Fruit fly (Drosophila melanogaster): ENCODE measurements around the gene CG5895.
A peak's percentile ranks its signal among the peaks of the same experiment; 100 is the strongest.

CG5895 gene

dm6 chr3L:16027163-16027633, 8.1 kb upstream of the CG5895 start (continued):
- peak; percentile 50 for TF ChIP-seq CG9932 (GFP tag; IDR thresholded peaks at IDR 0.05)

- TF ChIP-seq cg (GFP tag; optimal IDR thresholded peaks at IDR 0.05), result peak; percentile 58
- no peak for TF ChIP-seq CG7963 (GFP tag; IDR thresholded peaks at IDR 0.05; ENCODE audit: partially characterized antibody)
- no peak for TF ChIP-seq Optix (GFP tag; IDR thresholded peaks at IDR 0.05)
- no peak for TF ChIP-seq pum (GFP tag; optimal IDR thresholded peaks at IDR 0.05)
- no peak for TF ChIP-seq Oli (tag; optimal IDR thresholded peaks at IDR 0.05)
- no peak for TF ChIP-seq vfl (GFP tag; optimal IDR thresholded peaks at IDR 0.05)
- no peak for TF ChIP-seq CG13894 (tag; optimal IDR thresholded peaks at IDR 0.05)
- TF ChIP-seq CG1603 (tag; optimal IDR thresholded peaks at IDR 0.05), result no peak
- TF ChIP-seq CG15514 (GFP tag; optimal IDR thresholded peaks at IDR 0.05), result no peak
- TF ChIP-seq psq (GFP tag; optimal IDR thresholded peaks at IDR 0.05), result no peak
- peak; percentile 75 to 78 for TF ChIP-seq Trl (optimal IDR thresholded peaks at IDR 0.05)
- TF ChIP-seq Trl (GFP tag; optimal IDR thresholded peaks at IDR 0.05), result no peak
- no peak for TF ChIP-seq Mes4 (GFP tag; optimal IDR thresholded peaks at IDR 0.05)
- no peak for TF ChIP-seq Bdp1 (GFP tag; optimal IDR thresholded peaks at IDR 0.05)
- peak; percentile 37 for TF ChIP-seq sd (tag; optimal IDR thresholded peaks at IDR 0.05)
- TF ChIP-seq Side (GFP tag; optimal IDR thresholded peaks at IDR 0.05), result no peak
- TF ChIP-seq gro (GFP tag; optimal IDR thresholded peaks at IDR 0.05), result no peak
- no peak for TF ChIP-seq jing (GFP tag; optimal IDR thresholded peaks at IDR 0.05)
- TF ChIP-seq MESR4 (GFP tag; optimal IDR thresholded peaks at IDR 0.05), result no peak
- TF ChIP-seq z (GFP tag; IDR thresholded peaks at IDR 0.05), result 0 out of 3 replicates have a peak, but pooled peaks have one; percentile 26
- no peak for TF ChIP-seq danr (GFP tag; IDR thresholded peaks at IDR 0.05)
- TF ChIP-seq sna (GFP tag; IDR thresholded peaks at IDR 0.05; ENCODE audit: partially characterized antibody), result no peak
- no peak for TF ChIP-seq Jarid2 (GFP tag; optimal IDR thresholded peaks at IDR 0.05)
- no peak for TF ChIP-seq trh (GFP tag; optimal IDR thresholded peaks at IDR 0.05)
- no peak for TF ChIP-seq CG2202 (tag; optimal IDR thresholded peaks at IDR 0.05)
- no peak for TF ChIP-seq CG31388 (GFP tag; optimal IDR thresholded peaks at IDR 0.05)
- no peak for TF ChIP-seq pan (optimal IDR thresholded peaks at IDR 0.05)
- peak in 1 of 2 experiments; percentile 81 for TF ChIP-seq pan (GFP tag; optimal IDR thresholded peaks at IDR 0.05 in 1 of 2, IDR thresholded peaks at IDR 0.05 in 1 of 2)
- TF ChIP-seq Vsx1 (GFP tag; optimal IDR thresholded peaks at IDR 0.05), result no peak
- TF ChIP-seq CG14860 (GFP tag; IDR thresholded peaks at IDR 0.05; ENCODE audit: partially characterized antibody), result no peak
- no peak for TF ChIP-seq zfh2 (GFP tag; optimal IDR thresholded peaks at IDR 0.05)
- peak; percentile 63 for TF ChIP-seq sqz (GFP tag; optimal IDR thresholded peaks at IDR 0.05)
- peak; percentile 13 for TF ChIP-seq caup (GFP tag; optimal IDR thresholded peaks at IDR 0.05; ENCODE audit: severe bottlenecking)
- peak; percentile 20 for TF ChIP-seq cwo (GFP tag; optimal IDR thresholded peaks at IDR 0.05)
- no peak for TF ChIP-seq Hmr (GFP tag; optimal IDR thresholded peaks at IDR 0.05)
- no peak for TF ChIP-seq zfh1 (GFP tag; IDR thresholded peaks at IDR 0.05)
- peak; percentile 1 for TF ChIP-seq kni (GFP tag; optimal IDR thresholded peaks at IDR 0.05)
- no peak for TF ChIP-seq ind (GFP tag; optimal IDR thresholded peaks at IDR 0.05)
- no peak for TF ChIP-seq ssp (GFP tag; IDR thresholded peaks at IDR 0.05)
- no peak for TF ChIP-seq CG31224 (GFP tag; IDR thresholded peaks at IDR 0.05)
- TF ChIP-seq CG3163 (GFP tag; optimal IDR thresholded peaks at IDR 0.05), result peak; percentile 22
- peak; percentile 43 for TF ChIP-seq yki (optimal IDR thresholded peaks at IDR 0.05)
- no peak for TF ChIP-seq H2.0 (GFP tag; IDR thresholded peaks at IDR 0.05)
- no peak for TF ChIP-seq grau (tag; optimal IDR thresholded peaks at IDR 0.05)
- TF ChIP-seq CG18764 (GFP tag; optimal IDR thresholded peaks at IDR 0.05), result no peak
- TF ChIP-seq fd102C (GFP tag; optimal IDR thresholded peaks at IDR 0.05), result no peak
Observed at dm6 chr3L:16028924-16029323, 6.4 kb upstream of the CG5895 start.
